Worm (Caenorhabditis elegans) whole organism, late embryonic: ENCODE results near the gene C03B1.14.

ENCODE experiments used
- C08G9.2 ChIP-seq: sonication (generic microtip); optimal IDR thresholded peaks from 2 replicates; lab custom pipeline; 2016; ENCODE audit warnings: mild to moderate bottlenecking, missing genetic modification characterization, moderate library complexity, missing compliant biosample characterization
- T23F11.4 ChIP-seq: fragments of 200-800 bp; sonication (Bioruptor generic); optimal IDR thresholded peaks from 2 replicates; lab custom pipeline; 2018; ENCODE audit warnings: mild to moderate bottlenecking, missing genetic modification characterization, missing compliant biosample characterization
- ama-1 ChIP-seq: fragments of 150-350 bp; optimal IDR thresholded peaks from 2 replicates; lab custom pipeline; 2014
- ceh-14 ChIP-seq: sonication (generic microtip); optimal IDR thresholded peaks from 2 replicates; lab custom pipeline; 2016; ENCODE audit warnings: missing genotype, missing genetic modification characterization, missing compliant biosample characterization
- ceh-18 ChIP-seq: sonication (generic microtip); optimal IDR thresholded peaks from 2 replicates; lab custom pipeline; 2016; ENCODE audit warnings: missing genetic modification characterization, missing compliant biosample characterization
- ceh-19 ChIP-seq: fragments of 200-800 bp; sonication (Bioruptor generic); optimal IDR thresholded peaks from 2 replicates; lab custom pipeline; 2018; ENCODE audit warnings: mild to moderate bottlenecking, missing genetic modification characterization, missing compliant biosample characterization
- ceh-2 ChIP-seq: sonication (generic microtip); optimal IDR thresholded peaks from 2 replicates; lab custom pipeline; 2016; ENCODE audit warnings: missing genotype, missing genetic modification characterization, missing compliant biosample characterization
- ceh-24 ChIP-seq: sonication (generic microtip); optimal IDR thresholded peaks from 2 replicates; lab custom pipeline; 2016; ENCODE audit warnings: mild to moderate bottlenecking, missing genetic modification characterization, missing compliant biosample characterization
- ceh-30 ChIP-seq: fragments of 150-350 bp; optimal IDR thresholded peaks from 2 replicates; lab custom pipeline; 2014; ENCODE audit warnings: missing biosample characterization, missing genetic modification characterization
- ceh-45 ChIP-seq: fragments of 200-800 bp; sonication (Bioruptor generic); IDR thresholded peaks from 2 replicates; pipeline ENCODE4 v1.3.6; 2022; ENCODE audit warnings: missing genetic modification reagents, missing genetic modification characterization, missing compliant biosample characterization
- ceh-48 ChIP-seq: sonication (generic microtip); optimal IDR thresholded peaks from 2 replicates; lab custom pipeline; 2016; ENCODE audit warnings: missing genetic modification characterization, inconsistent platforms, missing compliant biosample characterization
- elt-2 ChIP-seq: sonication (generic microtip); optimal IDR thresholded peaks from 2 replicates; lab custom pipeline; 2016; ENCODE audit warnings: missing genetic modification reagents, missing genetic modification characterization, missing compliant biosample characterization
- ets-4 ChIP-seq: sonication (generic microtip); optimal IDR thresholded peaks from 2 replicates; lab custom pipeline; 2016; ENCODE audit warnings: missing genetic modification characterization, missing compliant biosample characterization
- fkh-10 ChIP-seq: fragments of 150-350 bp; optimal IDR thresholded peaks from 2 replicates; lab custom pipeline; 2014; ENCODE audit warnings: missing biosample characterization, missing genetic modification reagents, missing genetic modification characterization
- gmeb-2 ChIP-seq: sonication (generic microtip); optimal IDR thresholded peaks from 2 replicates; lab custom pipeline; 2016; ENCODE audit warnings: missing genetic modification characterization, inconsistent platforms, missing compliant biosample characterization
- hlh-13 ChIP-seq: fragments of 200-800 bp; sonication (Bioruptor generic); optimal IDR thresholded peaks from 2 replicates; lab custom pipeline; 2018; ENCODE audit warnings: mild to moderate bottlenecking, missing genetic modification characterization, missing compliant biosample characterization
- hlh-15 ChIP-seq: sonication (generic microtip); optimal IDR thresholded peaks from 2 replicates; lab custom pipeline; 2016; ENCODE audit warnings: missing genetic modification characterization, missing compliant biosample characterization
- hlh-6 ChIP-seq: sonication (generic microtip); optimal IDR thresholded peaks from 2 replicates; lab custom pipeline; 2016; ENCODE audit warnings: missing genotype, missing genetic modification characterization, missing compliant biosample characterization
- hlh-8 ChIP-seq: sonication (generic microtip); optimal IDR thresholded peaks from 2 replicates; lab custom pipeline; 2016; ENCODE audit warnings: missing genotype, missing genetic modification characterization, missing compliant biosample characterization
- lim-6 ChIP-seq: sonication (generic microtip); optimal IDR thresholded peaks from 2 replicates; lab custom pipeline; 2016; ENCODE audit warnings: missing genetic modification characterization, missing compliant biosample characterization
- madf-2 ChIP-seq: sonication (generic microtip); optimal IDR thresholded peaks from 2 replicates; lab custom pipeline; 2017; ENCODE audit warnings: missing genetic modification characterization, missing compliant biosample characterization
- nfya-1 ChIP-seq: sonication (generic microtip); optimal IDR thresholded peaks from 2 replicates; lab custom pipeline; 2017; ENCODE audit warnings: missing genetic modification characterization, mild to moderate bottlenecking, missing compliant biosample characterization, antibody characterized with exemption, moderate library complexity
- odd-2 ChIP-seq: sonication (generic microtip); optimal IDR thresholded peaks from 2 replicates; lab custom pipeline; 2017; ENCODE audit warnings: antibody characterized with exemption, mild to moderate bottlenecking, missing genetic modification characterization, missing compliant biosample characterization
- pag-3 ChIP-seq: sonication (generic microtip); optimal IDR thresholded peaks from 2 replicates; lab custom pipeline; 2016; ENCODE audit warnings: missing compliant biosample characterization, missing genetic modification characterization, borderline replicate concordance
- pax-1 ChIP-seq: fragments of 150-350 bp; optimal IDR thresholded peaks from 2 replicates; lab custom pipeline; 2014; ENCODE audit warnings: missing biosample characterization, missing genetic modification characterization
- pha-4 ChIP-seq: fragments of 150-350 bp; optimal IDR thresholded peaks from 2 replicates; lab custom pipeline; 2018; ENCODE audit warnings: missing biosample characterization, missing genetic modification reagents, missing genetic modification characterization
- pqm-1 ChIP-seq: sonication (generic microtip); optimal IDR thresholded peaks from 2 replicates; lab custom pipeline; 2016; ENCODE audit warnings: missing genetic modification characterization, missing compliant biosample characterization
- ref-2 ChIP-seq: sonication (generic microtip); optimal IDR thresholded peaks from 2 replicates; lab custom pipeline; 2016; ENCODE audit warnings: missing genetic modification characterization, missing compliant biosample characterization
- sdc-2 ChIP-seq: sonication (generic microtip); optimal IDR thresholded peaks from 2 replicates; lab custom pipeline; 2016; ENCODE audit warnings: missing genotype, missing genetic modification characterization, missing compliant biosample characterization
- sox-2 ChIP-seq: fragments of 200-800 bp; sonication (Bioruptor generic); IDR thresholded peaks from 2 replicates; pipeline ENCODE4 v1.3.6; 2022; ENCODE audit warnings: missing genetic modification reagents, missing genetic modification characterization, missing compliant biosample characterization
- sox-4 ChIP-seq: sonication (generic microtip); optimal IDR thresholded peaks from 2 replicates; lab custom pipeline; 2017; ENCODE audit warnings: mild to moderate bottlenecking, missing genetic modification characterization, inconsistent platforms, missing compliant biosample characterization
- tbx-7 ChIP-seq: sonication (generic microtip); optimal IDR thresholded peaks from 2 replicates; lab custom pipeline; 2016; ENCODE audit warnings: missing genotype, missing genetic modification characterization, missing compliant biosample characterization
- ttx-3 ChIP-seq: sonication (generic microtip); optimal IDR thresholded peaks from 2 replicates; lab custom pipeline; 2016; ENCODE audit warnings: missing genetic modification reagents, missing genetic modification characterization, missing compliant biosample characterization
- unc-3 ChIP-seq, 2 experiments: fragments of 200-800 bp in 1 of 2; sonication (Bioruptor generic) in 1 of 2; sonication (generic microtip) in 1 of 2; conservative IDR thresholded peaks in 1 of 2; optimal IDR thresholded peaks in 1 of 2; 2 replicates each; pipeline versions ENCODE4 v1.3.6 to Lab custom; 2016 to 2022; ENCODE audit warnings: missing compliant biosample characterization in 2 of 2, missing genetic modification characterization in 2 of 2, missing genetic modification reagents in 1 of 2
- unc-55 ChIP-seq: sonication (generic microtip); optimal IDR thresholded peaks from 2 replicates; lab custom pipeline; 2017; ENCODE audit warnings: missing biosample characterization, missing genetic modification reagents, missing genetic modification characterization
- unc-86 ChIP-seq: sonication (generic microtip); optimal IDR thresholded peaks from 2 replicates; lab custom pipeline; 2016; ENCODE audit warnings: missing genetic modification characterization, missing compliant biosample characterization
- zip-5 ChIP-seq: sonication (generic microtip); optimal IDR thresholded peaks from 2 replicates; lab custom pipeline; 2016; ENCODE audit warnings: missing genetic modification characterization, missing compliant biosample characterization

The C03B1.14 gene

DNA sequence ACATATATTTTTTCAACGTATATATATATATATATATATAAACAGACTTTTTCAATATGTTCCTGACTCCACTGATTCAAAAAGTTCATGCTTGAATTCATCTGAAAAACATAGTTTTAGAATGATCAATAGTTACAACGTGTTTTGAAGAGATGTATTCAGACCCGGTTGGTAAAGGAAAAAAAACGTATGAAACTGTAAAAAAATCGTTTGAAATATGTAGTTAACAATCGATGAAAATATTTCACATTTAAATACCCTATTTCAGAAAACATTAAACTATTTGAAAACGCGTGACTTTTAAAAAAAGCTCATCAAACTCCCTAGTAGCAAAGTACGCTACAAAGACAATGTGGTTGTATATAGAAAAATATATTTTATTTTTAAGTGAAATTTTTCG, at the start of gene C03B1.14:
C03B1.14 (minus strand) TSS at position 101 of the 400 bp plus-strand sequence.
- TF ChIP-seq lim-6 (tag; lab: Kevin White, UChicago) (no peak), ceh-48 (tag; lab: Kevin White, UChicago) (no peak), sox-4 (tag; lab: Kevin White, UChicago) (no peak), hlh-15 (tag; lab: Kevin White, UChicago) (no peak), ceh-30 (tag; lab: Kevin White, UChicago) (no peak), ceh-19 (no peak), hlh-8 (tag; lab: Kevin White, UChicago) (no peak), ets-4 (tag; lab: Kevin White, UChicago) (no peak)

DNA sequence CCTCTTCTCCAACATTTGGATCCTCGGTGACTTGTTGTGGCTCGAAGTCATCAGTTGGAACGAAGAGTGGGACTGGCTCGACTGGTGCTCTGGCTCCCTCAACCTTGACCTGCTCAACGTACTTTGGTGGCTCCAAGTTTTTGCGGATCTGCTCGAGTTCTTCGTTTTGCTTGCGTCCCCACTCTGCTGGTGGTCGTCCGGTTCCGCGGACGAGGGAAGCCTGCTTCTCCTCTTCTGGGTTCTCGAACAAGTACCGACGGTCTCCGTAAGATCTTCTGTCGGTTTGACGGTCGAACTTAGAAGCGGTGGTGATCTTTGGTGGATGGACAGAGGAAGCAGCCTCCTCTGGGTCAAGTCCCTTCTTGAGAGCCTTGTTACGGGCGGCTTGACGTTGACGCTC, 48.2 kb upstream of the C03B1.14 start:
- TF ChIP-seq unc-86 (tag; lab: Kevin White, UChicago): no peak
- no peak for TF ChIP-seq ceh-24 (tag; lab: Kevin White, UChicago)
- TF ChIP-seq ceh-30 (tag; lab: Kevin White, UChicago): no peak
- TF ChIP-seq hlh-13 (GFP tag; lab: Kevin White, UChicago): no peak
- TF ChIP-seq C08G9.2 (tag; lab: Kevin White, UChicago): no peak
- no peak for TF ChIP-seq unc-55 (GFP tag; lab: Kevin White, UChicago)
- no peak for TF ChIP-seq nfya-1 (tag; lab: Kevin White, UChicago)
- no peak for TF ChIP-seq ama-1 (lab: Kevin White, UChicago)
- TF ChIP-seq lim-6 (tag; lab: Kevin White, UChicago): no peak
- TF ChIP-seq madf-2: no peak
- TF ChIP-seq pqm-1 (tag; lab: Kevin White, UChicago): no peak
- TF ChIP-seq ceh-45 (GFP tag; lab: Robert Waterston, UW): no peak
- no peak for TF ChIP-seq odd-2
- TF ChIP-seq pha-4: no peak
- TF ChIP-seq T23F11.4 (GFP tag; lab: Kevin White, UChicago): no peak
- no peak for TF ChIP-seq fkh-10
- no peak for TF ChIP-seq gmeb-2 (tag; lab: Kevin White, UChicago)

DNA sequence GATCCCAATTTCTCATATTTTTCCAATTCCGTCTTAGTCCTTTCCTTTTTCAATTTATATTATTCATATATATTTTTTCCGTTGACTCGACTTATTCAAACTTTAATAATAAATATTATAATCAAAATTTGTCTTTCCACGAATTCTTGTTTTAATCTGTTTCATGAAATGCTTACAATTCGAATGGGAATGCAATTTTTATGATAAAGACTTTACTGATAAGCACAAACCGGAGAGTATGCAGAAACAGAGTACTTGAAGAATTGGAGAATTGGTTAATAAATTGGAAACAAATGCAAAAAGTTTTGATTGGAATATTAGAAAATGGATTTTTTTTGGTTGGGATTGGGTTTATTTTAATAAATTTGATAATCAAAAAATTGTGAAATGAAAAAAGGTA, 47.7 kb upstream of the C03B1.14 start:
- TF ChIP-seq ttx-3 (no peak), elt-2 (tag; lab: Kevin White, UChicago) (peak; percentile 28)

DNA sequence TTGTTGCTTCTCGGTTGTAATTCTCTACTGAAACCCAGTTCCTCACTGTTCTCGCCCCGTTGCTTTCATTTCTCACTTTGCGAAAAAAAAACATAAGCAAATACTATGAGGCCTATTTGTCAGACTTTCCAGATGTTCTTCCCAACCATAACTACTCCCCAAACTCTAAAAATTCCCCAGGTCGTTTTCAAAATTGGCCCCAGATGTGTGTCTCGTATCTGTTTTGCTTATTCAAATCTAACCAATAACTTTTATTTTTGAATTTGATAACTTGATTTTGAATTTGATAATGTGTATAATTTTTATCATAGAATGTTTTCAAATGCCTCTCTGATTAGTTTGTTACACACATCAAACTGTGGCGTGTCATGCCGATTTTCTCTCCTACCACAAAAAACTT, 47.2 kb upstream of the C03B1.14 start:
- TF ChIP-seq sox-2 (GFP tag; lab: Robert Waterston, UW): no peak
- no peak for TF ChIP-seq ceh-2 (tag; lab: Kevin White, UChicago)
- TF ChIP-seq pag-3 (tag; lab: Kevin White, UChicago): no peak
- no peak for TF ChIP-seq ceh-18
- no peak for TF ChIP-seq hlh-6 (tag; lab: Kevin White, UChicago)

DNA sequence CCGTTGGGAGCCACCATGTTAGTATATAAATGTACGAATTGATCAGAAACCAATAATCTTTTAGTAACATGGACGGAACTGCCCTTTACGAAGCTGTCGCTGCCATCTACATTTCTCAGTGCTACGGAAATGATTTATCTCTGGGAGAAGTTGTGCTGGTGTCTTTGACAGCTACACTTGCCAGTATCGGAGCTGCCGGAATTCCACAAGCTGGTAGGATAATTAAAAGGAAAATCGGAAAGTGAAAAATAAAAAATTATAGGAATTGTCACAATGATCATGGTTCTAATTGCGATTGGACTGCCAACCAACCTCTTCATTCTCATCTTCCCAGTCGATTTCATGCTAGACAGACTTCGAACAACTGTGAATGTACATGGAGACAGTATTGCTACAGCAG, 45.3 kb upstream of the C03B1.14 start:
- no peak for TF ChIP-seq C08G9.2 (tag; lab: Kevin White, UChicago)
- no peak for TF ChIP-seq ceh-24 (tag; lab: Kevin White, UChicago)
- no peak for TF ChIP-seq sox-4 (tag; lab: Kevin White, UChicago)
- TF ChIP-seq pax-1 (tag; lab: Kevin White, UChicago): no peak
- no peak for TF ChIP-seq unc-3 (GFP tag; conservative IDR thresholded peaks at IDR 0.05; lab: Robert Waterston, UW)
- no peak for TF ChIP-seq unc-3 (tag; optimal IDR thresholded peaks at IDR 0.05; lab: Kevin White, UChicago)
- TF ChIP-seq ref-2 (tag; lab: Kevin White, UChicago): no peak
- TF ChIP-seq sdc-2 (tag; lab: Kevin White, UChicago): no peak
- TF ChIP-seq zip-5: no peak
- TF ChIP-seq ceh-14: no peak
- TF ChIP-seq ceh-19: no peak
- TF ChIP-seq tbx-7: no peak
